Worm (Caenorhabditis elegans) whole organism, L2 larva: ENCODE results near the gene dsc-1.

Experiments
- F13H6.1 ChIP-seq: sonication (generic microtip); optimal IDR thresholded peaks from 2 replicates; lab custom pipeline; 2016; ENCODE audit warnings: missing genetic modification characterization, missing compliant biosample characterization
- R02D3.7 ChIP-seq: fragments of 150-350 bp; optimal IDR thresholded peaks from 2 replicates; lab custom pipeline; 2014; ENCODE audit warnings: missing biosample characterization, missing genetic modification characterization
- Y55F3AM.14 ChIP-seq: fragments of 200-800 bp; sonication (Bioruptor generic); optimal IDR thresholded peaks from 2 replicates; lab custom pipeline; 2018; ENCODE audit warnings: mild to moderate bottlenecking, missing genetic modification characterization, missing compliant biosample characterization
- alr-1 ChIP-seq: fragments of 150-350 bp; optimal IDR thresholded peaks from 2 replicates; lab custom pipeline; 2014; ENCODE audit warnings: missing biosample characterization, missing genetic modification characterization
- aly-2 ChIP-seq: fragments of 150-350 bp; optimal IDR thresholded peaks from 2 replicates; lab custom pipeline; 2014; ENCODE audit warnings: missing biosample characterization, missing genetic modification characterization
- ama-1 ChIP-seq: fragments of 150-350 bp; optimal IDR thresholded peaks from 2 replicates; lab custom pipeline; 2018; ENCODE audit warnings: inconsistent platforms
- blmp-1 ChIP-seq: sonication (generic microtip); optimal IDR thresholded peaks from 2 replicates; lab custom pipeline; 2017; ENCODE audit warnings: missing genetic modification characterization, mild to moderate bottlenecking, missing compliant biosample characterization, antibody characterized with exemption, moderate library complexity; ENCODE audit not compliant: insufficient read depth
- ceh-82 ChIP-seq: fragments of 150-350 bp; optimal IDR thresholded peaks from 2 replicates; lab custom pipeline; 2014; ENCODE audit warnings: missing biosample characterization, missing genetic modification characterization
- crh-2 ChIP-seq: sonication (generic microtip); optimal IDR thresholded peaks from 2 replicates; lab custom pipeline; 2017; ENCODE audit warnings: missing biosample characterization, missing genetic modification characterization
- egl-27 ChIP-seq: sonication (generic microtip); optimal IDR thresholded peaks from 3 replicates; lab custom pipeline; 2017; ENCODE audit warnings: missing biosample characterization, missing genetic modification reagents, missing genetic modification characterization
- elt-1 ChIP-seq: fragments of 150-350 bp; optimal IDR thresholded peaks from 2 replicates; lab custom pipeline; 2014; ENCODE audit warnings: missing biosample characterization, missing genetic modification characterization
- elt-3 ChIP-seq: sonication (generic microtip); optimal IDR thresholded peaks from 2 replicates; lab custom pipeline; 2017; ENCODE audit warnings: missing biosample characterization, missing genetic modification characterization
- fos-1 ChIP-seq: fragments of 150-350 bp; optimal IDR thresholded peaks from 2 replicates; lab custom pipeline; 2014; ENCODE audit warnings: missing biosample characterization, missing genetic modification characterization
- gmeb-1 ChIP-seq: fragments of 150-350 bp; optimal IDR thresholded peaks from 2 replicates; lab custom pipeline; 2014; ENCODE audit warnings: missing biosample characterization, missing genetic modification characterization
- lin-11 ChIP-seq: fragments of 150-350 bp; sonication (generic microtip); optimal IDR thresholded peaks from 2 replicates; lab custom pipeline; 2014; ENCODE audit warnings: missing biosample characterization, missing genetic modification characterization, inconsistent platforms, mixed read lengths
- lin-13 ChIP-seq: fragments of 150-350 bp; optimal IDR thresholded peaks from 2 replicates; lab custom pipeline; 2014; ENCODE audit warnings: missing biosample characterization, missing genetic modification reagents, missing genetic modification characterization
- lin-39 ChIP-seq: fragments of 150-350 bp; optimal IDR thresholded peaks from 2 replicates; lab custom pipeline; 2014; ENCODE audit warnings: missing biosample characterization, missing genetic modification reagents, missing genetic modification characterization
- lsy-2 ChIP-seq, 2 experiments: fragments of 150-350 bp in 1 of 2; sonication (generic microtip) in 1 of 2; optimal IDR thresholded peaks; 2 replicates each; lab custom pipeline; 2014 to 2017; ENCODE audit warnings: missing biosample characterization in 2 of 2, missing genetic modification characterization in 2 of 2
- mab-5 ChIP-seq: fragments of 150-350 bp; optimal IDR thresholded peaks from 2 replicates; lab custom pipeline; 2014; ENCODE audit warnings: missing biosample characterization, missing genetic modification characterization
- nhr-11 ChIP-seq: fragments of 150-350 bp; optimal IDR thresholded peaks from 2 replicates; lab custom pipeline; 2014; ENCODE audit warnings: missing biosample characterization, missing genetic modification characterization
- nhr-12 ChIP-seq: fragments of 150-350 bp; optimal IDR thresholded peaks from 2 replicates; lab custom pipeline; 2014; ENCODE audit warnings: missing biosample characterization, missing genetic modification characterization
- nhr-129 ChIP-seq: fragments of 150-350 bp; optimal IDR thresholded peaks from 2 replicates; lab custom pipeline; 2014; ENCODE audit warnings: missing biosample characterization, missing genetic modification characterization
- nhr-23 ChIP-seq: fragments of 150-350 bp; optimal IDR thresholded peaks from 2 replicates; lab custom pipeline; 2014; ENCODE audit warnings: missing biosample characterization, missing genetic modification reagents, missing genetic modification characterization
- nhr-25 ChIP-seq: fragments of 150-350 bp; sonication (generic microtip); optimal IDR thresholded peaks from 3 replicates; lab custom pipeline; 2014; ENCODE audit warnings: missing biosample characterization, missing genetic modification characterization
- nhr-6 ChIP-seq: fragments of 150-350 bp; optimal IDR thresholded peaks from 2 replicates; lab custom pipeline; 2014; ENCODE audit warnings: missing biosample characterization, missing genetic modification characterization
- nhr-77 ChIP-seq: fragments of 150-350 bp; optimal IDR thresholded peaks from 2 replicates; lab custom pipeline; 2014; ENCODE audit warnings: missing biosample characterization, missing genetic modification characterization
- peb-1 ChIP-seq: fragments of 150-350 bp; optimal IDR thresholded peaks from 2 replicates; lab custom pipeline; 2014; ENCODE audit warnings: missing biosample characterization, missing genetic modification characterization
- sem-4 ChIP-seq: fragments of 150-350 bp; optimal IDR thresholded peaks from 2 replicates; lab custom pipeline; 2014; ENCODE audit warnings: missing biosample characterization, missing genetic modification reagents, missing genetic modification characterization
- skn-1 ChIP-seq: sonication (generic microtip); optimal IDR thresholded peaks from 2 replicates; lab custom pipeline; 2017; ENCODE audit warnings: missing biosample characterization, missing genetic modification characterization
- sma-3 ChIP-seq: sonication (generic microtip); optimal IDR thresholded peaks from 2 replicates; lab custom pipeline; 2016; ENCODE audit warnings: missing genetic modification reagents, missing genetic modification characterization, missing compliant biosample characterization
- sma-9 ChIP-seq, 2 experiments: fragments of 150-350 bp in 1 of 2; sonication (generic microtip) in 1 of 2; optimal IDR thresholded peaks; 2 replicates each; lab custom pipeline; 2014 to 2016; ENCODE audit warnings: missing genetic modification characterization in 2 of 2, mild to moderate bottlenecking in 1 of 2, missing biosample characterization in 1 of 2, missing compliant biosample characterization in 1 of 2, missing genetic modification reagents in 1 of 2, moderate library complexity in 1 of 2
- snpc-4 ChIP-seq: fragments of 150-350 bp; optimal IDR thresholded peaks from 2 replicates; lab custom pipeline; 2014; ENCODE audit warnings: missing biosample characterization, missing genetic modification characterization
- unc-55 ChIP-seq: fragments of 150-350 bp; sonication (generic microtip); optimal IDR thresholded peaks from 3 replicates; lab custom pipeline; 2014; ENCODE audit warnings: missing biosample characterization, missing genetic modification reagents, missing genetic modification characterization
- unc-62 ChIP-seq: fragments of 150-350 bp; optimal IDR thresholded peaks from 2 replicates; lab custom pipeline; 2014; ENCODE audit warnings: missing biosample characterization, missing genetic modification reagents, missing genetic modification characterization
- ztf-1 ChIP-seq: fragments of 200-800 bp; sonication (Bioruptor generic); conservative IDR thresholded peaks from 2 replicates; pipeline ENCODE4 v1.3.6; 2022; ENCODE audit warnings: missing genetic modification characterization, missing compliant biosample characterization
- ztf-11 ChIP-seq: sonication (generic microtip); optimal IDR thresholded peaks from 2 replicates; lab custom pipeline; 2017; ENCODE audit warnings: missing biosample characterization, missing genetic modification characterization

Gene dsc-1

DNA sequence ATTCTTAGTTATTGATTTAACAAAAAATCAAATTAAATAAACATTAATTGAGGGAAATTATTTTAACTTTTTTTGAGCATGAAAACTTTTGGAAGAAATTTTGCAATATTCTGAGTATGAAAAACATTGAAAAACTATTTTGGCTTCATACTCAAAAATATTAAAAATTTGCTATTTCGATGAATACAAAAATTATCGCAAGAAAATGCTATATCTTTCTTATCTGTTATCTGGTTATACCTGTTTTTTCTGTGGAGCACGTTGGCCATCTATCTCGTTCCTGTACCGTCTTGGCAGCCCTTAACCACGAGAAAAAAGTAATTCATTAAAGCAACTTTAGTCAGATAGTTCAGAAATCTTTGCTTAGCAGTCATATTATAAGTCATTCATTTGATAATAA, 23.3 kb upstream of the dsc-1 start:
- TF ChIP-seq alr-1 (tag; lab: Kevin White, UChicago) (no peak), crh-2 (tag; lab: Kevin White, UChicago) (no peak), ztf-1 (GFP tag; lab: Robert Waterston, UW) (no peak), Y55F3AM.14 (GFP tag; lab: Kevin White, UChicago) (no peak), F13H6.1 (tag; lab: Kevin White, UChicago) (no peak), elt-1 (tag; lab: Kevin White, UChicago) (no peak), egl-27 (no peak), skn-1 (tag; lab: Kevin White, UChicago) (no peak), nhr-11 (no peak), snpc-4 (tag; lab: Kevin White, UChicago) (no peak), mab-5 (tag; lab: Kevin White, UChicago) (no peak), lin-13 (GFP tag; lab: Kevin White, UChicago) (no peak), lin-39 (tag; lab: Kevin White, UChicago) (no peak), lin-11 (tag; lab: Kevin White, UChicago) (no peak)
- TF ChIP-seq, all 48 proteins: peak for 0

DNA sequence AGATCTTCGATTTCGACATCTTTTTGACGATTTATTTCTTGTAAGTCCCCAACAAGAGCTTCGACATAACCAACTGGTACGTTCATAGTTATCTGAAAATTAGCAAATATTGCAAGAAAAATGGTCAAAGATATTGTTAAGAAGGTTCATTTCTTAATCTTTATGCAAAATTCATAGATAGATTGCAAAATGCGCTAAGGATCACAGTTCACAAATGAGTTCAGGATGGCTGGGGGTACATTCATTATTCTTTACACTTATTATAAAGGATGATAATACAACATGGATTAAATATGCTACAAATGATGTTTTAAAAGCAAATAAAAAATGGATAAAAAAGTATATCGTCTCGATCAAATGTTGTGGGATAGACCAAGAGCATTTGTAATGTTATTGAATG, 22.1 kb upstream of the dsc-1 start, which contains the start of gene H03G16.5:
TSS of gene H03G16.5 (minus strand) at position 101 of the 400 bp plus-strand sequence.
- TF ChIP-seq aly-2 (tag; lab: Kevin White, UChicago) (no peak), lsy-2 (tag; optimal IDR thresholded peaks at IDR 0.05; lab: Kevin White, UChicago) (no peak), elt-3 (no peak), lin-13 (GFP tag; lab: Kevin White, UChicago) (no peak), nhr-6 (tag; lab: Kevin White, UChicago) (no peak), ztf-11 (no peak), alr-1 (tag; lab: Kevin White, UChicago) (no peak), unc-62 (GFP tag; lab: Kevin White, UChicago) (no peak), F13H6.1 (tag; lab: Kevin White, UChicago) (no peak), unc-55 (GFP tag; lab: Kevin White, UChicago) (no peak), nhr-129 (tag; lab: Kevin White, UChicago) (no peak), ama-1 (lab: Kevin White, UChicago) (no peak), nhr-12 (tag; lab: Kevin White, UChicago) (no peak), ceh-82 (tag; lab: Kevin White, UChicago) (no peak), nhr-25 (no peak), sma-9 (GFP tag; optimal IDR thresholded peaks at IDR 0.05; lab: Kevin White, UChicago) (no peak), sma-9 (tag; optimal IDR thresholded peaks at IDR 0.05; lab: Kevin White, UChicago) (no peak), sma-3 (GFP tag; lab: Kevin White, UChicago) (no peak), blmp-1 (tag; lab: Kevin White, UChicago) (no peak), nhr-23 (tag; lab: Kevin White, UChicago) (no peak)

DNA sequence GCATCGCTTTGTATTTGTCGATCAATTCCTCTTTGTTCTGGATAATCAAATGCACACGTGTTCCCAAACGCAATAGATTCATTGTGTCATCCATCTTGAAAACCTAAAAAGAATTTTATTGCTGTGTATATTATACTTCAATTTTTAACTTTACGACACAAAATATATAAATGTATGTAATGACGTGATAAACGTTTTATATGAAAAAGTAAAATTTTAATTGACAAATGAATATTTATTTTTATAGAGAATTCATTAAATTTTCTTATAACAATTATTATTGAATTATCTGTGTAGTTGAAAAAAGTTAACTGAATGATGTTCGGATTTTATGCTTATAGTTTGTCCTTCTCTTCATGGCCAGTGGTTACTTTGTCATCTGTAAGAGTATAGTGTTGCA, 21.3 kb upstream of the dsc-1 start, which contains the start of gene H03G16.7:
TSS of gene H03G16.7 (minus strand) at position 101 of the 400 bp plus-strand sequence.
- TF ChIP-seq R02D3.7 (tag; lab: Kevin White, UChicago) (no peak), peb-1 (tag; lab: Kevin White, UChicago) (no peak), sem-4 (tag; lab: Kevin White, UChicago) (no peak), lsy-2 (tag; optimal IDR thresholded peaks at IDR 0.05; lab: Kevin White, UChicago) (no peak), crh-2 (tag; lab: Kevin White, UChicago) (no peak), gmeb-1 (tag; lab: Kevin White, UChicago) (no peak), nhr-77 (tag; lab: Kevin White, UChicago) (no peak), snpc-4 (tag; lab: Kevin White, UChicago) (no peak), F13H6.1 (tag; lab: Kevin White, UChicago) (no peak), ztf-1 (GFP tag; lab: Robert Waterston, UW) (no peak), sma-9 (GFP tag; optimal IDR thresholded peaks at IDR 0.05; lab: Kevin White, UChicago) (no peak), sma-9 (tag; optimal IDR thresholded peaks at IDR 0.05; lab: Kevin White, UChicago) (no peak), aly-2 (tag; lab: Kevin White, UChicago) (no peak), fos-1 (tag; lab: Kevin White, UChicago) (no peak), Y55F3AM.14 (GFP tag; lab: Kevin White, UChicago) (no peak), mab-5 (tag; lab: Kevin White, UChicago) (no peak), ztf-11 (no peak), blmp-1 (tag; lab: Kevin White, UChicago) (no peak)
